Worm (Caenorhabditis elegans): ENCODE measurements around the gene idpp-12.

DNA sequence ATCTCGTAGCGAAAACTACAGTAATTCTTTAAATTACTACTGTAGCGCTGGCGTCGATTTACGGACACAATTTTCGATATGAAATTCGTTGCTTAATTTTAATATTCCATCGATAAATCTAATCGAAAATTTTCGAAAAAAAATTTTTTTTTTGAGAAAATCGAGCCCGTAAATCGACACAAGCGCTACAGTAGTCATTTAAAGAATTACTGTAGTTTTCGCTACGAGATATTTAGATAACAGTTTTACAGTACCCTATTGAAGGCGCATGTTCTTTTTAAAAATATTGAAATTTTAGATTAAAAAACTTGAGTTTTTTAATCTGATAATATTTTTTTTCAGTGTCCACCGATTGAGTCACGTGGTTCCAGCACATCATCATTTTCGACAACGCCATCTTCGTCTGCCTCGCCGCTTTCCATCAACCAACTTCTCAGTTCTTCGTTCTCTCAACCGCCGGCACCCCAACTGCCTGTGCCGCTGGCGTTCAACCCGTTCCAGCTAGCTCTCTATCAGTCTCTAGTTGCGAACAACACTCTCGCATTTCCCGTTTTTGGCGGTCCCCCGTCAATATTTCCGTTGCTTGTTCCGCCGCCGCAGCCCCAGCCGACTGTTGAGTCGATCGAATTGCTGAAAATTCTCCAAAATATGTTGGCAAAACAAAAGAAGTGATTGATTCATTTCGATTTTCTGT, 9.8 kb upstream of the idpp-12 start:
- TF ChIP-seq hmbx-1 (tag; optimal IDR thresholded peaks at IDR 0.05) (no peak), tra-4 (tag; optimal IDR thresholded peaks at IDR 0.05) (no peak), ets-7 (tag; optimal IDR thresholded peaks at IDR 0.05) (no peak)

Measured in whole organism, early embryonic.